Fruit fly (Drosophila melanogaster): Measurements from ENCODE around the gene CG14659.

- no peak for TF ChIP-seq dl (GFP tag; optimal IDR thresholded peaks at IDR 0.05; ENCODE audit: insufficient read depth in 1 of 2, partially characterized antibody in 2 of 2)
- TF ChIP-seq usp (GFP tag; optimal IDR thresholded peaks at IDR 0.05), result no peak
Measured at dm6 chr3R:4866073-4866472, 35.0 kb upstream of the CG14659 start.

All from whole organism, wandering third instar larva.